Worm (Caenorhabditis elegans) whole organism, L3 larva: Measurements from ENCODE around the gene bath-41.

Source experiments
- eor-1 ChIP-seq, 2 experiments: fragments of 150-350 bp; optimal IDR thresholded peaks; 2 replicates each; lab custom pipeline; 2014 to 2018; ENCODE audit warnings: missing biosample characterization in 2 of 2, missing genetic modification characterization in 2 of 2
- fos-1 ChIP-seq: fragments of 150-350 bp; optimal IDR thresholded peaks from 2 replicates; lab custom pipeline; 2014; ENCODE audit warnings: missing biosample characterization, missing genetic modification characterization
- skn-1 ChIP-seq: fragments of 150-350 bp; optimal IDR thresholded peaks from 2 replicates; lab custom pipeline; 2014; ENCODE audit warnings: missing biosample characterization, missing genetic modification characterization
- unc-39 ChIP-seq: sonication (generic microtip); optimal IDR thresholded peaks from 4 replicates; lab custom pipeline; 2017; ENCODE audit warnings: missing biosample characterization, missing genetic modification characterization

ce11 chrIII:6746008-6746407 is 23.9 kb upstream of the bath-41 start, which contains the start of gene dig-1:
- TF ChIP-seq eor-1 (tag; optimal IDR thresholded peaks at IDR 0.05; lab: Kevin White, UChicago), result no peak
- no peak for TF ChIP-seq fos-1 (tag; lab: Kevin White, UChicago)
- no peak for TF ChIP-seq unc-39 (tag; lab: Kevin White, UChicago)
- no peak for TF ChIP-seq skn-1
